Fruit fly (Drosophila melanogaster): Measurements from ENCODE around the gene Cpr67B.

Gene Cpr67B

DNA sequence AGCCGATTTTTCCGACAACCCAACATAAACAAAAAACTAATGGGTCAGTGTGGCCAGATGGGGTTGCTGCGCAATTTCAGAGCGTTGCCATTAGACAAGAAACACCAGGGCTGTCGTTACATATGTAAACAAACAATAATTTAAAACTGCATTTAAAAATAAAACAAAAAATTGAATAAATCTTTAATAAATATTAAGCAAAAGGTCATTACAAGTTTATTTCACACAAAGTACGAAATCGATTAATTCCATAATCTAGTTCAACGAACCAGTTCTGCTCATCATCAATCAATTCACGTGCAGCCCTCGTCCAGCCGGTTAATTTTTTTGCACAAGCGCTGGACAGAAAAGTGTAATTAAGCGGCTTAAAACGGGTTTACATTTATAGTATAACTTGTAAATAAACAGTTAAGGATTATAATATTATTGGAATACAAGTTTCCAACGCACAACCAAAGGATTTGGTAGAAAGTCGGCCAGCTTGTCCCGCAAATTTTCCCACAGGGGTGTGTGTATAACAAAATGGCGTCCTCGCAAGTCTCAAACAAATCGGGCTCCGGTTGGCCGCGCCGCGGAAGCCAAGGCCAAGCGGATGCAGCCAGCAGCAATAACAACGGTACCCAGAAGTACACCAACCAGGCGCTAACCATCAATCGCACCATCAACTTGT lies 6.3 kb downstream of the Cpr67B start, which contains the start of the genes CG4022 and Cpsf5 (continued):
- TF ChIP-seq nerfin-1 (tag; optimal IDR thresholded peaks at IDR 0.05) (peak; percentile 69), sr (GFP tag; IDR thresholded peaks at IDR 0.05) (0 out of 3 replicates have a peak, but pooled peaks have one; percentile 17), CG4282 (GFP tag; optimal IDR thresholded peaks at IDR 0.05) (no peak), CHES-1-like (GFP tag; optimal IDR thresholded peaks at IDR 0.05) (peak; percentile 60), caup (GFP tag; optimal IDR thresholded peaks at IDR 0.05; ENCODE audit: severe bottlenecking) (peak; percentile 79), CG10565 (GFP tag; optimal IDR thresholded peaks at IDR 0.05) (no peak), seq (GFP tag; IDR thresholded peaks at IDR 0.05) (peak; percentile 74), dm (GFP tag; optimal IDR thresholded peaks at IDR 0.05) (peak; percentile 30), Lhr (GFP tag; optimal IDR thresholded peaks at IDR 0.05) (peak; percentile 80), twi (tag; optimal IDR thresholded peaks at IDR 0.05) (peak; percentile 83), CG4328 (GFP tag; optimal IDR thresholded peaks at IDR 0.05) (peak; percentile 78), wek (GFP tag; optimal IDR thresholded peaks at IDR 0.05) (no peak), CG4820 (GFP tag; optimal IDR thresholded peaks at IDR 0.05) (peak; percentile 61), CG34422 (GFP tag; IDR thresholded peaks at IDR 0.05) (peak; percentile 80), Ptx1 (GFP tag; IDR thresholded peaks at IDR 0.05) (peak; percentile 84), pita (GFP tag; optimal IDR thresholded peaks at IDR 0.05) (no peak), bigmax (GFP tag; optimal IDR thresholded peaks at IDR 0.05) (peak; percentile 34), chn (GFP tag; optimal IDR thresholded peaks at IDR 0.05) (peak; percentile 84), tap (tag; optimal IDR thresholded peaks at IDR 0.05) (peak; percentile 81), psq (GFP tag; optimal IDR thresholded peaks at IDR 0.05) (no peak), kni (GFP tag; optimal IDR thresholded peaks at IDR 0.05) (peak; percentile 93), Lpt (GFP tag; optimal IDR thresholded peaks at IDR 0.05) (no peak), CG14014 (GFP tag; IDR thresholded peaks at IDR 0.05) (peak; percentile 82), mld (GFP tag; IDR thresholded peaks at IDR 0.05; ENCODE audit: partially characterized antibody) (no peak), ranshi (GFP tag; IDR thresholded peaks at IDR 0.05) (peak; percentile 82; the same call in 1 of the 2 replicates), CG15601 (tag; optimal IDR thresholded peaks at IDR 0.05) (peak; percentile 86), crp (GFP tag; optimal IDR thresholded peaks at IDR 0.05) (peak in 1 of 2 experiments; percentile 53), CG3281 (GFP tag; optimal IDR thresholded peaks at IDR 0.05) (peak; percentile 79), cad (GFP tag; optimal IDR thresholded peaks at IDR 0.05) (no peak), esg (GFP tag; conservative IDR thresholded peaks at IDR 0.05) (peak; percentile 79), crc (GFP tag; optimal IDR thresholded peaks at IDR 0.05) (no peak), ara (GFP tag; IDR thresholded peaks at IDR 0.05) (peak; percentile 87), B-H2 (GFP tag; optimal IDR thresholded peaks at IDR 0.05) (peak; percentile 89), CG3838 (GFP tag; optimal IDR thresholded peaks at IDR 0.05) (peak; percentile 74), Gsc (GFP tag; IDR thresholded peaks at IDR 0.05) (no peak), aop (GFP tag; IDR thresholded peaks at IDR 0.05) (no peak), CG2875 (GFP tag; optimal IDR thresholded peaks at IDR 0.05) (peak; percentile 47), Xrp1 (GFP tag; IDR thresholded peaks at IDR 0.05) (peak; percentile 89), CG7745 (tag; optimal IDR thresholded peaks at IDR 0.05) (peak; percentile 99), Ravus (GFP tag; IDR thresholded peaks at IDR 0.05) (peak; percentile 25; the same call in 1 of the 2 replicates), MESR4 (GFP tag; optimal IDR thresholded peaks at IDR 0.05) (peak; percentile 50), CG31224 (GFP tag; IDR thresholded peaks at IDR 0.05) (peak; percentile 57), CG18599 (GFP tag; optimal IDR thresholded peaks at IDR 0.05) (peak; percentile 88), Awh (GFP tag; IDR thresholded peaks at IDR 0.05) (peak; percentile 62; the same call in 1 of the 2 replicates), CG18619 (GFP tag; optimal IDR thresholded peaks at IDR 0.05) (peak; percentile 80), ro (GFP tag; IDR thresholded peaks at IDR 0.05) (no peak), tx (GFP tag; optimal IDR thresholded peaks at IDR 0.05) (peak; percentile 40), CG10147 (GFP tag; optimal IDR thresholded peaks at IDR 0.05) (peak; percentile 71), CG11696 (GFP tag; IDR thresholded peaks at IDR 0.05) (peak; percentile 61), ewg (GFP tag; optimal IDR thresholded peaks at IDR 0.05) (peak; percentile 79)
